Fruit fly (Drosophila melanogaster) whole organism, larva: ENCODE data around the gene rg.

Source experiments
- noc ChIP-seq: fragments of 200-800 bp; sonication (Bioruptor generic); optimal IDR thresholded peaks from 3 replicates; lab custom pipeline; 2019; ENCODE audit warnings: missing biosample characterization, mild to moderate bottlenecking, missing genetic modification characterization, moderate library complexity

rg gene

DNA sequence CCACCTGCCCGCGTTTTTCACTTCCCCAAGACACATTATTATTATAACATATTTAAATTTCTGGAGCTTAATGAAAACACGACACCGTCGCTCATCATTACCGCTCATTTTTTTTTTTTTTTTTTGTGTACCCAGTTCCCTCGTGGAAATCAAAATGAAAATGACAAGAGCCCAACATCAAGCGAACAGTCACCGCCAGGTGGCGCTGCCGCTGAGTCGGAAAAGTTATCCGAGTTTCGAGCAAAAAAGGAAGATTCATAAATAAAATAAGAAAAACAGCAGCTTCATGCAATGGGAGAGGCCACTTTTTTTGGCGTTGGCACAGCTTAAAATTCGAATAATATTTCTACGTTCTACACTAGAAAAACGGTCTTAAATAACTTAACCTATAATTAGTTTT lies 5.6 kb downstream of the rg start:
- no peak for TF ChIP-seq noc (tag; lab: Kevin White, UChicago)

DNA sequence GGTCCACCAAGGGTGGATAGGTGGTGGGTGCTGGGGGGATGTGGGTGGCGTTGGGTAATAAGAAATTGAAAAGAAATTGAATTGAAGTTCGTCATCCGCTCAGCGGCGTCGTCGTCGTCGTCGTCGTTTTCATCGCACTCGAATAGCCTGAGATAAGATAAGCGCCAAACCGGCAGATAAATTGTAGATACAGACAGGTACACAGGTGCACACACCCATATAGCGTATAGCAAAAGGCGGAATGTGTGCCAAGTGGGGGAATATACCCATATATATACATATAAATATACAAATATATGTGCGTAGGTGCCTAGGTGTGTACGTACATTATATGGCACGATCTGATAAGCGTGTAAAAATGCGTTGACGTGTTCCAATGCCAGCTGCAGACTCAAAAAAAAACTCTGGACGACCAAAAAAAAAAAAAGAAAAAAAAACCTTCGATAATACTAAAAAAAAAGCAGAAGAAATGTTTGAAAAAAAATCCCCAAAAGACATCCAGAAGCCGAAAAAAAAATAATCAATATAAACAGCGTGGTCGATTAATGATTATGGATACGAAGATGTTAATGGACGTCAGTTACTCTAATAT lies 6.3 kb downstream of the rg start:
- TF ChIP-seq noc (tag; lab: Kevin White, UChicago): no peak

DNA sequence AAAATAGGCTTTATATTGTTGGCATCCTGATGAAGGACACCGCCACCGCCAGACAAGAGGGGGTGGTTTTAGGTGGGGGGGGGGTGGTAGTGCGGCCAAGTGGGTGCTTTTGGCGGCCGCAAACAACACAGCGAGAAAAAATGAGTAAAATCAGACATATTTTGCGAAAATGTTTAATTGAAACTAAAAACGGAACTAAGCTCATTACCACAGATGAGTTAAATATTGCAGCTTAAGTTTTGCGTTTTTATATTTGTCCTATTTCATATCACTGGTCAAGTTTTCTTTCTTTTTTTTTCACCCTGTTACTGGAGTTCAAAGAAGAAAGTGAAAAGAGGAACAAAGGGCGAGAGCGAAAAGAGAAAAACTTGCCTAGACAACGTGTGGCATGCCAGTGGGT lies 8.4 kb downstream of the rg start:
- no peak for TF ChIP-seq noc (tag; lab: Kevin White, UChicago)

DNA sequence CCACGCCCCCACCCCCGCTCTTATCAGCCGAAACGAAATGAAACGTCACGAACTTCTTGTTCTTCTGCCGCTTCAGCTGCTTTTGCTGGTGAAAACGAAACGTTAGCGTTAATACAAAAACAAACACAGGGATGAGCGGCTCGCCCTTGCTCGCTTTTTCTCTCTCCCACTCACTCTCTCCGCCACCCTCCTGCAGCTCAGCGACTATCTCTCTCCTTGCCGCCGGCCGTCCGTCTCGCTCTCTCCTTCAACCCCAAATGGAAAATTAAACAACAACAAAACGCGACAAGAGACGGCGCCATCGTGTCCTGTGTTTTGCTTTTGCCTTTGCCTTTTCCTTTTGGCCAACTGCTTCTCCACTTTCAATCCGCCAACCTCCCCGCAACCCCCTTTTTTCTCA lies 8.8 kb downstream of the rg start:
- no peak for TF ChIP-seq noc (tag; lab: Kevin White, UChicago)

DNA sequence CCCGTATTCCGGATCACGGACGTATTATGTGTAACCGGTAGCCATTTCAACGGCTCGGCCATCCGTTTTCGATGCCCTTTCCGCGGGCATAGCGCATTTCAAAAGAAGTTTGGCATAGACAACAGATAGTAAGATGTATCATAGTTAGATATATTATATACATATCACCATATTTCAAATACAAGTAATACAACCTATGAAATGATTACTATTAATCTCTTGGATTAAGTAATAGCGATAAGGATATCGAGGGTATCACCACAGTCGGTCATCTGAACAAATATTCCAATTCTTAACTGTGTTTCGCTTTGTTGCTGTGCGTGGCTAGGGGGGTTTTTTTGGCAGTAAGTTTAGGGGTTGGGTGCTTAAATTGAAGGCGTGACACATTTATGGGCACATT lies 10.1 kb downstream of the rg start:
- no peak for TF ChIP-seq noc (tag; lab: Kevin White, UChicago)

DNA sequence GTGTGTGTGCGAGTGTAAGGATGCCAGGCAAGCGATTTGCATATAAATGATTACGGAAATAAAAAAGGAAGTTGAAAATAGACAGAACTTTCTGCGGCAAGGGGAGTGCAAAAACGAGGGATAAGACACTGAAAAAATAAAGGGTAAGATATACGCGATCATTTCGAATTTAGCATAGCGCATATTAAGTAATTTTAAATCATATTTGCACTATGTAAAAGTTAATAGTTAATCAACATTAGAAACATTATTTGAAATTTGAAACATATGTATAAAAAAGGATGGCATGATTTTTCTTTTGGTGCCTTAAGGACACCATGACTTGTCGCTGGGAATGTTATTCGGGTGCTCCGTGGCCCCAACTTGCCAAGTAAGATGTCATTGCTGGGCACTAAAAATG lies 27.5 kb downstream of the rg start:
- no peak for TF ChIP-seq noc (tag; lab: Kevin White, UChicago)

DNA sequence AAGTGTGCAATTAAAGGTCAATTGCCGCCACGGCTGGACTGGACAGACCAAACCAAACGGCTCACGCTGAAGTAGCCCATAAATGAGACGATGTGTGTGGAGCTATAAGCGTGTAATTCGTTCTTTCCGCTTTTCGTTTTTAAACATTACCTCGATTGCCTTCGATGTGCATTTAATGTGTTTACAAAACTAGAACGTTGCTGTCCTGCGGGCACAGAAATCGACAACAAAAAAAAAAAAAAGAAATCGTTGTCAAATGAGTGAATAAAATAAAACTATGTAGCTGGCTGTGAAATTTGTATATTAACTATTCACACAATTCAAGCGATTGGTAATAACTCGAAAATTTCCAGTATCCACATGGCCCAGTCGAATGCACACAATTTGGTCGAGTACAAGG lies 46.0 kb downstream of the rg start, which contains the start of gene Rpn13R:
Gene Rpn13R, plus strand, starts transcription at position 301 of the 400 bp plus-strand sequence.
- no peak for TF ChIP-seq noc (tag; lab: Kevin White, UChicago)

DNA sequence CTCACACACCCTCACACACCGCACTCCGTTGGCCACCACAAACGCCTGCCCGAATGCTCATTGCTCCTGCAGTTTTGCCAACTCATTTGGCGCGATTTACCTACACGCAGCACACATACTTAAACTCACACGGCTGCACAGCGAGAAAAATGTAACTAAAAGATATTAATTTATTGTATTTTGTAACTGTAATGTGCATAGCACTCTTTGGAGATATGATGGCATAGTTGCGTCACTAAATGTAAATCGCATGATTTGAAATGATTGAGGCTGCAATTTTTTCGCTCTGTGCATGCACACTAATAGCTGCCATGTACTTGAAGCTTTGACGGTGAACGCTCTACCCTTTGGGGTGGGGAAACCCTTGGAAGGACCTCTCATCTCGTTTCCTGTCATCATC lies 58.3 kb downstream of the rg start:
- no peak for TF ChIP-seq noc (tag; lab: Kevin White, UChicago)

DNA sequence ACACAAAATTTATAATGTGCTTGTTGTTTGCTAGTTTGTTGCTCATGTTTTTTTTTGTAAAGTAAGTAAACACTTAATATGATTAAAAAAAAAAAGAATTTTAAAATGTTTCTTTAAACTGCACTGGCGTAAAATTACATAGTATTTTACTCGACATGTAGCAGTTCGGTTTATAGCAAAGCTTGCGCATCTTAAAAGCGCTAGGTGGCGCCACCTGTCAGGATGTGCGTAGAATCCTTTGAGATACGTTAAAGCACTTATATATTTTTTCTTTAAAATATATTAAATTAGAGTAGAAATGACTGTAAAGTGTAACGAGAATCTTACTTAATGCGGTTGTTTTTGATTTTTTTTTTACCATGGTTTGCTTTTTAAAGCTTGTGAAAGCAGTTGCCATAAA lies 67.3 kb downstream of the rg start:
- no peak for TF ChIP-seq noc (tag; lab: Kevin White, UChicago)

DNA sequence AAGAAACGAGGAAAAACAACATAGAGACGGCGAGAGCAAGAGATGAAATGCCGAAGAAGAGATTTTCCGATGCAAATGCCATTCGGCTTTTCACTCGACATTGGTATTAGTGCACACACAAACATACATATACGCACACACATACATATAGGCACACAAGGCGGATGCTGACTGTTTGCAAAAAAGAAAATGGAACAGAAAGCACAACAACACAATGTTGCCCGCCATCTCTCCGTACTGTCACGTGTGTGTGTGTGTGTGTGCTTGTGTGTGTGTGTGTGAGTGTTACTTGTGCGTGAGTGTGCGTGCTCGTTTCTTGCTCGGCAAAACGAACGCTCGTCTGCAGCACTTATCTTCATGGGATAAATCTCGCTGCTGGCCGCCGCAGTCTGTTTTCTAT lies 79.4 kb downstream of the rg start:
- no peak for TF ChIP-seq noc (tag; lab: Kevin White, UChicago)

DNA sequence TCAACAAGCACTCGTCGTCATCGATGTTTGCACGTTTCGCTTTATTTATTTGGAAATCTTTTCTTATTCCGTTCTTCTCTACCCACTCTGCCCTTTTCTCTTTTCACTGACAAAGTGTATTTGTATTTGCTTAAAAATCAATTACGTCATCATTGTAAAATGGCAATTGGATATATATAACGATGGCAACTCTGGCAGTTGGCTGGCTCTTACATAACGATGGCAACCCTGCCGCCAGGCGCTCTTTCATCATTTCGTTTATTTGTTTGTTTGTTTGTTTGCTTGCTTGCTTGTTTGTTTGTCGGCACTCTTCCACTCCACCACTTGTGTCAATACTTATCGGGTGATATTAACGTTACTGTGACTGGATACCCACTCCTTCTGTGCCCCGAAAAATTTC lies 82.6 kb downstream of the rg start:
- no peak for TF ChIP-seq noc (tag; lab: Kevin White, UChicago)

DNA sequence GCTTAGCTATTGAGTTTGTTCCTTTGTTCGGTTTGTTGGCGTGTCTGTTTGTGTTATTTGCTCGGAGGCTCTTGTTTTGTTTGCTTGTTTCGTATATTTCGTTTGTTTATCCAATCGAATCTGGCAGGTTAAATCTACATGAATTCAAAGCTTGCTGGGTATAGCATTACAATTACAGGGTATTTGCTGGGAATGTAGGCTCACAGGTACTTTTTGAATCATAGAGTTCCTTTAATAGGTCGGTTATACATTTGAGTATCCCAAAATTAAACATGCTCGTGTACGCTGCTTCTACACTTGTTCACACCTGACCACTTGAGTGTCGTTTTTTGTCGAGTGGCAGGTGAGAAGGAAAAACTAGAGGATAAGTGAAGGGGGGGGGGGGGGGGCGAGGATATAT lies 96.7 kb downstream of the rg start, which contains the start of gene CG5062:
Gene CG5062, minus strand, starts transcription at position 101 of the 400 bp plus-strand sequence.
- no peak for TF ChIP-seq noc (tag; lab: Kevin White, UChicago)

DNA sequence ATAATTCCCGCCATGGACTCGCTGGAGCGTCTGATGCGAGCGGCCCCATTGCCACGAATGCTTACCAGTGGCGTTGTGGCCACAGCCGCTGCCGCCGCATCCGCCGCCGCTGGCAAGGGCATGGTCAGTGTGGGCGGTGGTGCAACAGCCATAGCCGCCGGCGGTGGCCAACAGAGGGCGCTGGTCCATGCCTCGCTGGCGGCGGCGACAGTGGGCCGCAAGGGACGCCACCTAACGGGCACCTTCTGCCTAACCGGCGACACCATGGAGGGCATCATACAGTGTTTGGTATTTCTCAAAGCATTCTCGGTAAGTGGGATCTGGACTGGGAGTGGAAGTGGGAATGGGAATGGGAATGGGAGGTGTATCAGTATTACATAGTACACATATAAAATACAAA lies 101.6 kb downstream of the rg start:
- TF ChIP-seq noc (tag; lab: Kevin White, UChicago): no peak

DNA sequence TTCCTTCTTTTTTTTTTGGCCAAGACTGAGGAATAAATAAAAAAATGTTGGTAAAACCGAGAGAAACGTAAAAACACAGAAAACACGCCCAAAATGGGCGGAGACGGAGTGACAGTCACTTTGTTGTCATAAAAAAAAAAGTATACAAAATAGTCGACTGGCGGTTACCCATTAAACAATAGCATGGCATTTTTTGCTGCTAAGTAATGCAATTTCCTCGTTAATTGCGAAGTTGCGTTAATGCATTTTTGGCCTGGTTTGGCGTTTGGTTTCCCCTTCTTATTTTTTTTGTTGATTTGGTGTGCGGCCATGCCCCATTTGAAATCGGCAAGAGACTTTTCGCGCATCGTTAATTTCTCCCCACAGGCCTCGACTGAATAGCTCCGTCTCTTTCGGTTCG lies 103.8 kb downstream of the rg start:
- TF ChIP-seq noc (tag; lab: Kevin White, UChicago): no peak

DNA sequence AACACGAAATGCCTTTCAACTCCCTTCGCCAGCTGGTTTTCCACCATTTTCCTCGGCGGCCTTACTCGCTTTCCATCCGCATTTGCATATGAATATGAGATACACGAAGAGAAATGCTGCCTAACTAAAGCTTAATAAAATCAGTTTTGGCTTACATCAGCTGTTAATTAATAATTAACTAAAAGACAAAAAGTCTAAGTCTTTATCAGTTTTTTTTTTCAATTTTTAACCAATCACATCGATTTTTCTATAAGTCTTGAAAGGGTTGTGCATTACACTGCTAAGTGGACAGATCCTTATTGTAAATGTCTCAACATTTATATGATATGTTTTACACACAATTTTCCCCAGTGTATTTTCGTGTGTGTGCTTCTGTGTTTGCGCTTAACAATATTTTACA lies 118.1 kb downstream of the rg start:
- TF ChIP-seq noc (tag; lab: Kevin White, UChicago): no peak

DNA sequence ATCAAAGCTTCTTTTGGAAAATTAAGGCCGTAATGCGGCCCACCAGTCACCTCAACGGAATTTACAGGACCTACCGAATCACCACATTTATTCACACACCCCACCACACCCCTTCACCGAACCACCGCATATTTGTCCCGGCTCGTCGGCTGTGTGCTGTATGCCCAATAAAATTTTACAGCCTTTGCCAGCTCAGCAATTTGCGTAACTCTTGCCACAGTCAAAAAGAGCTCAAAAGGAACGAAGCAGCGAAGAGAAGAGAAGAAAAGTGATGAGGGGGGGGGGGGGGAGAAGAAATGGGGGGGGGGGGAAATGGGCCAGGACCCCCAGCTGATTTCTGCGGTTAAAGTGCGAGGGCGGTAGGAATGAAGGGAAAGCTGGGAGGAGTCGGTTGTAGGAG lies 120.6 kb downstream of the rg start:
- no peak for TF ChIP-seq noc (tag; lab: Kevin White, UChicago)

DNA sequence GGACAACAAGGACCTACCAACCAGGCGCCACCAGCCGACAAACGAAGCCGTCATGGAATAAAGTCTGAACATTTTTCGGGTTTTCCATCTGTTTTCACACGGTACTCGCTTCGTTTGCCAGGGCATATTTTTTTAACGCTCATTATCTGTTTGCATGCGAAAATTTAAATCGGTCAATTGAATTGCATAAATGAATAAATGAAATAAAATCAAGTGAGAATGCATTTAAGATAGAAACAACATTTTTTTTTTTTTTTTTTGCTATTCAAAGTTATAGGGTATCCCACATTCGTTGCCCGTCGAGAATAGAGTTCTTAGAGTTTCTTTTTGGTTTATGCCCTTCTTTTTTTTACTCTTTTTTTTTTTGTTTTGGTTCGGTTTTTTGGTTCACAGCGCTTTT lies 200.3 kb downstream of the rg start:
- TF ChIP-seq noc (tag; lab: Kevin White, UChicago): no peak

DNA sequence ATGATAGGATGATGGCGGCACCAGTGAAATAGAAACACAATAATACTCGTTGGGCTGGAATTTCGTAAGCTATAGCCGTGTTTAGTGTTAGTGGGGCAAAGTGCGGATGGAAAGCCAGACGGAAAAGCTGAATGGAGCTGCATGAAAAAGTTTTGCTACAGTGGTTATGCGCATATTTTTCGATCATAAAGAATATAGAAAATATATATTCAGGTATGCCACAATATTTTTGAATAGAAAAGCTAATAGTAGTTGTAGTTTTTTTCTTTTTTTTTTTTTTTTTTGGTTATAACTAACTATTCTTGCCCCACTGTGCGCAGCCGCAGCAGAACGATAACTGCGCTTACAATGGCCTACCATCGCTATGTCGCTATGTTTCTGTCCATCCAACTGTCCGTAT lies 201.0 kb downstream of the rg start:
- no peak for TF ChIP-seq noc (tag; lab: Kevin White, UChicago)
